Worm (Caenorhabditis elegans): ENCODE data around the gene K02E11.10.

K02E11.10 gene

ce11 chrV:14254221-14254620 is 13.3 kb upstream of the K02E11.10 start, which contains the start of gene K02E11.7:
K02E11.7 (minus strand) TSS chrV:14254321.
- TF ChIP-seq ceh-88 (GFP tag; IDR thresholded peaks at IDR 0.05) (no peak), lin-14 (GFP tag; optimal IDR thresholded peaks at IDR 0.05) (no peak), xbp-1 (tag; optimal IDR thresholded peaks at IDR 0.05) (no peak), pax-3 (tag; optimal IDR thresholded peaks at IDR 0.05) (peak; percentile 0)

- TF ChIP-seq unc-98 (GFP tag; IDR thresholded peaks at IDR 0.05) (no peak), lin-15B (tag; optimal IDR thresholded peaks at IDR 0.05) (no peak), egl-13 (tag; optimal IDR thresholded peaks at IDR 0.05) (no peak)
Measured at ce11 chrV:14252025-14252424, 11.1 kb upstream of the K02E11.10 start, which contains the start of gene K02E11.5. K02E11.5 (plus strand) TSS chrV:14252325.

DNA sequence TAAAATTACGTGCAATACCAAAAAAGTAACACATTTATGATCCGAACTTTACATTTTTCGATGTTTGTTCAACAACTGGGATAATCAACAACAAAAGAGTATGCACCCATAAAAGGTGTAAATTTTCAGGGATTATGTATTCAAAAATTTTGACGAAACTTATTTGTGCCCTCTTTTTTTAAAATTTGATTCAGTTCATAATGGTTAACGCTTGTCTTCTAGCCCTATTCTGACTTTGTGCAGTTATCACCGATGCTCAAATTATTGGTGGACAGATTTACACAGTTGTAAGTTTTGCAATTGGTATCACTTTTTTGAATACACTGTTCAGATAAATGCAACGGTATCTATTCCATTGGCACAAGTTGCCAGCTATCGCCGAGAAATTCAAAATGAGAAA is 7.7 kb upstream of the K02E11.10 start, which contains the start of gene K02E11.6:
TSS of gene K02E11.6 (plus strand) at position 149 of the 400 bp plus-strand sequence.
- TF ChIP-seq nhr-28 (tag; optimal IDR thresholded peaks at IDR 0.05) (no peak), nhr-20 (tag; optimal IDR thresholded peaks at IDR 0.05) (no peak), C34B4.2 (tag; optimal IDR thresholded peaks at IDR 0.05) (no peak), aha-1 (tag; optimal IDR thresholded peaks at IDR 0.05) (no peak), hlh-4 (tag; optimal IDR thresholded peaks at IDR 0.05) (no peak)

- no peak for TF ChIP-seq sup-37 (GFP tag; optimal IDR thresholded peaks at IDR 0.05)
- no peak for TF ChIP-seq Y116A8C.19 (tag; optimal IDR thresholded peaks at IDR 0.05; ENCODE audit: borderline replicate concordance)
- TF ChIP-seq nhr-47 (tag; optimal IDR thresholded peaks at IDR 0.05), result no peak
- no peak for TF ChIP-seq irx-1 (tag; optimal IDR thresholded peaks at IDR 0.05)
- no peak for TF ChIP-seq hpl-2 (GFP tag; optimal IDR thresholded peaks at IDR 0.05)
- TF ChIP-seq isw-1 (GFP tag; IDR thresholded peaks at IDR 0.05), result no peak
- no peak for TF ChIP-seq ceh-63 (GFP tag; optimal IDR thresholded peaks at IDR 0.05)
- no peak for TF ChIP-seq nhr-71 (tag; optimal IDR thresholded peaks at IDR 0.05)
- no peak for TF ChIP-seq nhr-28 (tag; optimal IDR thresholded peaks at IDR 0.05)
- TF ChIP-seq ceh-90 (tag; optimal IDR thresholded peaks at IDR 0.05), result no peak
- TF ChIP-seq unc-130 (tag; optimal IDR thresholded peaks at IDR 0.05), result no peak
- no peak for TF ChIP-seq pqm-1 (tag; optimal IDR thresholded peaks at IDR 0.05)
- no peak for TF ChIP-seq ceh-82 (tag; optimal IDR thresholded peaks at IDR 0.05)
- TF ChIP-seq fkh-4 (tag; optimal IDR thresholded peaks at IDR 0.05; ENCODE audit: borderline replicate concordance), result no peak
- TF ChIP-seq C04F5.9 (tag; optimal IDR thresholded peaks at IDR 0.05), result no peak
- TF ChIP-seq rnt-1 (tag; optimal IDR thresholded peaks at IDR 0.05), result no peak
- no peak for TF ChIP-seq aly-2 (tag; optimal IDR thresholded peaks at IDR 0.05)
Measured at ce11 chrV:14248025-14248424, 7.1 kb upstream of the K02E11.10 start, which contains the start of gene K02E11.4. K02E11.4 (minus strand) TSS chrV:14248125.

DNA sequence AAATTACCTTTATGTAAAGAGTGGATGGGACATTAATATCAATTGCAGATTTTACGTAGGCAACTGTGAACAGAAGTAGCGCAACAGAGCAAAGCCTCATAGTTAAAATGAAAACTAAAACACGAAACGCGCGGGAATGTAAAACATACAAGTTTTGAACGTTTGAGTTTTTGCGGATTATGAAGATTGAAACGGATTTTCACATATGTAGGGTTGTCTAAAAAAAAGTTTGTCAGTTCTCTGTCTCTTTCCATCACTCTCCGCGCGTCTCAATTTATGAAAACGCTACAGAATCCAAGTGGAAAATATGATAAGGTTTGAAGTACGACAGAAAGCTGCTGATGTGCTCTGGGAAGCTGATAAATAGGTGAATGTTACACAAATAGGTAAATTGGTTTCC is 5.8 kb upstream of the K02E11.10 start, which contains the start of gene K02E11.3:
TSS of gene K02E11.3 (minus strand) at position 101 of the 400 bp plus-strand sequence.
- TF ChIP-seq nhr-90 (tag; optimal IDR thresholded peaks at IDR 0.05; ENCODE audit: poor library complexity), result no peak
- no peak for TF ChIP-seq blmp-1 (tag; optimal IDR thresholded peaks at IDR 0.05)
- TF ChIP-seq efl-1 (optimal IDR thresholded peaks at IDR 0.05), result no peak
- TF ChIP-seq efl-1 (GFP tag; optimal IDR thresholded peaks at IDR 0.05 in 1 of 2), result peak in 1 of 2 experiments; percentile 31
- no peak for TF ChIP-seq jun-1 (tag; optimal IDR thresholded peaks at IDR 0.05)
- no peak for TF ChIP-seq nhr-12 (tag; optimal IDR thresholded peaks at IDR 0.05)
- TF ChIP-seq nhr-11 (tag; optimal IDR thresholded peaks at IDR 0.05), result no peak
- TF ChIP-seq snu-23 (GFP tag; optimal IDR thresholded peaks at IDR 0.05), result no peak
- no peak for TF ChIP-seq Y116A8C.19 (tag; optimal IDR thresholded peaks at IDR 0.05; ENCODE audit: borderline replicate concordance)
- no peak for TF ChIP-seq ceh-63 (GFP tag; optimal IDR thresholded peaks at IDR 0.05)
